Fruit fly (Drosophila melanogaster) whole organism, adult: Measurements from ENCODE around the gene santa-maria.

Experiments used
- CG11617 ChIP-seq: fragments of 200-800 bp; sonication (Bioruptor generic); optimal IDR thresholded peaks from 2 replicates; lab custom pipeline; 2017; ENCODE audit warnings: mild to moderate bottlenecking, missing biosample characterization, missing genetic modification reagents, missing genetic modification characterization
- CG12768 ChIP-seq: fragments of 200-800 bp; sonication (Bioruptor generic); optimal IDR thresholded peaks from 2 replicates; lab custom pipeline; 2017; ENCODE audit warnings: missing biosample characterization, missing genetic modification characterization, mild to moderate bottlenecking, moderate library complexity, missing genetic modification reagents
- CG7101 ChIP-seq: fragments of 200-800 bp; sonication (Bioruptor generic); optimal IDR thresholded peaks from 2 replicates; lab custom pipeline; 2018; ENCODE audit warnings: missing biosample characterization, mild to moderate bottlenecking, missing genetic modification characterization, moderate library complexity
- cnc ChIP-seq, 2 experiments: fragments of >200 bp; optimal IDR thresholded peaks; 2 replicates each; lab custom pipeline; 2017
- ovo ChIP-seq: fragments of 200-800 bp; sonication (Bioruptor generic); optimal IDR thresholded peaks from 2 replicates; lab custom pipeline; 2016; ENCODE audit warnings: missing biosample characterization, missing genetic modification characterization

- TF ChIP-seq ovo (GFP tag; lab: Kevin White, UChicago) (no peak), cnc (optimal IDR thresholded peaks at IDR 0.05; lab: Kevin White, UChicago) (no peak), CG12768 (GFP tag; lab: Kevin White, UChicago) (no peak), CG7101 (tag; lab: Kevin White, UChicago) (no peak), CG11617 (GFP tag; lab: Kevin White, UChicago) (no peak)
Observed at dm6 chr2L:7430313-7430712, 20.7 kb downstream of the santa-maria start.
